Worm (Caenorhabditis elegans) whole organism, L2 larva: ENCODE measurements around the gene sec-24.1.

ENCODE experiments used
- C34F6.9 ChIP-seq: fragments of 150-350 bp; optimal IDR thresholded peaks from 2 replicates; lab custom pipeline; 2014; ENCODE audit warnings: missing biosample characterization, missing genetic modification characterization
- F13H6.1 ChIP-seq: sonication (generic microtip); optimal IDR thresholded peaks from 2 replicates; lab custom pipeline; 2016; ENCODE audit warnings: missing genetic modification characterization, missing compliant biosample characterization
- R02D3.7 ChIP-seq: fragments of 150-350 bp; optimal IDR thresholded peaks from 2 replicates; lab custom pipeline; 2014; ENCODE audit warnings: missing biosample characterization, missing genetic modification characterization
- Y55F3AM.14 ChIP-seq: fragments of 200-800 bp; sonication (Bioruptor generic); optimal IDR thresholded peaks from 2 replicates; lab custom pipeline; 2018; ENCODE audit warnings: mild to moderate bottlenecking, missing genetic modification characterization, missing compliant biosample characterization
- ZK546.5 ChIP-seq: sonication (generic microtip); optimal IDR thresholded peaks from 2 replicates; lab custom pipeline; 2017; ENCODE audit warnings: missing biosample characterization, missing genetic modification characterization
- alr-1 ChIP-seq: fragments of 150-350 bp; optimal IDR thresholded peaks from 2 replicates; lab custom pipeline; 2014; ENCODE audit warnings: missing biosample characterization, missing genetic modification characterization
- aly-2 ChIP-seq: fragments of 150-350 bp; optimal IDR thresholded peaks from 2 replicates; lab custom pipeline; 2014; ENCODE audit warnings: missing biosample characterization, missing genetic modification characterization
- ama-1 ChIP-seq: fragments of 150-350 bp; optimal IDR thresholded peaks from 2 replicates; lab custom pipeline; 2018; ENCODE audit warnings: inconsistent platforms
- blmp-1 ChIP-seq: sonication (generic microtip); optimal IDR thresholded peaks from 2 replicates; lab custom pipeline; 2017; ENCODE audit warnings: missing genetic modification characterization, mild to moderate bottlenecking, missing compliant biosample characterization, antibody characterized with exemption, moderate library complexity; ENCODE audit not compliant: insufficient read depth
- ceh-16 ChIP-seq: fragments of 150-350 bp; optimal IDR thresholded peaks from 2 replicates; lab custom pipeline; 2014; ENCODE audit warnings: missing biosample characterization, missing genetic modification characterization
- ceh-82 ChIP-seq: fragments of 150-350 bp; optimal IDR thresholded peaks from 2 replicates; lab custom pipeline; 2014; ENCODE audit warnings: missing biosample characterization, missing genetic modification characterization
- crh-2 ChIP-seq: sonication (generic microtip); optimal IDR thresholded peaks from 2 replicates; lab custom pipeline; 2017; ENCODE audit warnings: missing biosample characterization, missing genetic modification characterization
- dmd-4 ChIP-seq: sonication (generic microtip); optimal IDR thresholded peaks from 2 replicates; lab custom pipeline; 2017; ENCODE audit warnings: missing biosample characterization, missing genetic modification characterization
- egl-27 ChIP-seq: sonication (generic microtip); optimal IDR thresholded peaks from 3 replicates; lab custom pipeline; 2017; ENCODE audit warnings: missing biosample characterization, missing genetic modification reagents, missing genetic modification characterization
- elt-1 ChIP-seq: fragments of 150-350 bp; optimal IDR thresholded peaks from 2 replicates; lab custom pipeline; 2014; ENCODE audit warnings: missing biosample characterization, missing genetic modification characterization
- elt-3 ChIP-seq: sonication (generic microtip); optimal IDR thresholded peaks from 2 replicates; lab custom pipeline; 2017; ENCODE audit warnings: missing biosample characterization, missing genetic modification characterization
- fos-1 ChIP-seq: fragments of 150-350 bp; optimal IDR thresholded peaks from 2 replicates; lab custom pipeline; 2014; ENCODE audit warnings: missing biosample characterization, missing genetic modification characterization
- gmeb-1 ChIP-seq: fragments of 150-350 bp; optimal IDR thresholded peaks from 2 replicates; lab custom pipeline; 2014; ENCODE audit warnings: missing biosample characterization, missing genetic modification characterization
- lin-11 ChIP-seq: fragments of 150-350 bp; sonication (generic microtip); optimal IDR thresholded peaks from 2 replicates; lab custom pipeline; 2014; ENCODE audit warnings: missing biosample characterization, missing genetic modification characterization, inconsistent platforms, mixed read lengths
- lin-13 ChIP-seq: fragments of 150-350 bp; optimal IDR thresholded peaks from 2 replicates; lab custom pipeline; 2014; ENCODE audit warnings: missing biosample characterization, missing genetic modification reagents, missing genetic modification characterization
- lin-39 ChIP-seq: fragments of 150-350 bp; optimal IDR thresholded peaks from 2 replicates; lab custom pipeline; 2014; ENCODE audit warnings: missing biosample characterization, missing genetic modification reagents, missing genetic modification characterization
- lsy-2 ChIP-seq, 2 experiments: fragments of 150-350 bp in 1 of 2; sonication (generic microtip) in 1 of 2; optimal IDR thresholded peaks; 2 replicates each; lab custom pipeline; 2014 to 2017; ENCODE audit warnings: missing biosample characterization in 2 of 2, missing genetic modification characterization in 2 of 2
- mab-5 ChIP-seq: fragments of 150-350 bp; optimal IDR thresholded peaks from 2 replicates; lab custom pipeline; 2014; ENCODE audit warnings: missing biosample characterization, missing genetic modification characterization
- mbf-1 ChIP-seq: sonication (generic microtip); optimal IDR thresholded peaks from 2 replicates; lab custom pipeline; 2017; ENCODE audit warnings: missing biosample characterization, missing genetic modification characterization
- mdl-1 ChIP-seq, 2 experiments: fragments of 150-350 bp in 1 of 2; sonication (generic microtip) in 1 of 2; optimal IDR thresholded peaks; 2 replicates each; lab custom pipeline; 2017; ENCODE audit warnings: missing biosample characterization in 2 of 2, missing genetic modification characterization in 2 of 2
- nhr-10 ChIP-seq: sonication (generic microtip); optimal IDR thresholded peaks from 2 replicates; lab custom pipeline; 2017; ENCODE audit warnings: missing biosample characterization, missing genetic modification characterization
- nhr-11 ChIP-seq: fragments of 150-350 bp; optimal IDR thresholded peaks from 2 replicates; lab custom pipeline; 2014; ENCODE audit warnings: missing biosample characterization, missing genetic modification characterization
- nhr-12 ChIP-seq: fragments of 150-350 bp; optimal IDR thresholded peaks from 2 replicates; lab custom pipeline; 2014; ENCODE audit warnings: missing biosample characterization, missing genetic modification characterization
- nhr-129 ChIP-seq: fragments of 150-350 bp; optimal IDR thresholded peaks from 2 replicates; lab custom pipeline; 2014; ENCODE audit warnings: missing biosample characterization, missing genetic modification characterization
- nhr-21 ChIP-seq: fragments of 150-350 bp; optimal IDR thresholded peaks from 2 replicates; lab custom pipeline; 2014; ENCODE audit warnings: missing biosample characterization, missing genetic modification characterization
- nhr-23 ChIP-seq: fragments of 150-350 bp; optimal IDR thresholded peaks from 2 replicates; lab custom pipeline; 2014; ENCODE audit warnings: missing biosample characterization, missing genetic modification reagents, missing genetic modification characterization
- nhr-237 ChIP-seq: fragments of 150-350 bp; optimal IDR thresholded peaks from 2 replicates; lab custom pipeline; 2014; ENCODE audit warnings: missing biosample characterization, missing genetic modification characterization
- nhr-25 ChIP-seq: fragments of 150-350 bp; sonication (generic microtip); optimal IDR thresholded peaks from 3 replicates; lab custom pipeline; 2014; ENCODE audit warnings: missing biosample characterization, missing genetic modification characterization
- nhr-6 ChIP-seq: fragments of 150-350 bp; optimal IDR thresholded peaks from 2 replicates; lab custom pipeline; 2014; ENCODE audit warnings: missing biosample characterization, missing genetic modification characterization
- nhr-77 ChIP-seq: fragments of 150-350 bp; optimal IDR thresholded peaks from 2 replicates; lab custom pipeline; 2014; ENCODE audit warnings: missing biosample characterization, missing genetic modification characterization
- peb-1 ChIP-seq: fragments of 150-350 bp; optimal IDR thresholded peaks from 2 replicates; lab custom pipeline; 2014; ENCODE audit warnings: missing biosample characterization, missing genetic modification characterization
- sem-4 ChIP-seq: fragments of 150-350 bp; optimal IDR thresholded peaks from 2 replicates; lab custom pipeline; 2014; ENCODE audit warnings: missing biosample characterization, missing genetic modification reagents, missing genetic modification characterization
- skn-1 ChIP-seq: sonication (generic microtip); optimal IDR thresholded peaks from 2 replicates; lab custom pipeline; 2017; ENCODE audit warnings: missing biosample characterization, missing genetic modification characterization
- sma-3 ChIP-seq: sonication (generic microtip); optimal IDR thresholded peaks from 2 replicates; lab custom pipeline; 2016; ENCODE audit warnings: missing genetic modification reagents, missing genetic modification characterization, missing compliant biosample characterization
- sma-9 ChIP-seq, 2 experiments: fragments of 150-350 bp in 1 of 2; sonication (generic microtip) in 1 of 2; optimal IDR thresholded peaks; 2 replicates each; lab custom pipeline; 2014 to 2016; ENCODE audit warnings: missing genetic modification characterization in 2 of 2, mild to moderate bottlenecking in 1 of 2, missing biosample characterization in 1 of 2, missing compliant biosample characterization in 1 of 2, missing genetic modification reagents in 1 of 2, moderate library complexity in 1 of 2
- snpc-4 ChIP-seq: fragments of 150-350 bp; optimal IDR thresholded peaks from 2 replicates; lab custom pipeline; 2014; ENCODE audit warnings: missing biosample characterization, missing genetic modification characterization
- unc-39 ChIP-seq: fragments of 150-350 bp; optimal IDR thresholded peaks from 2 replicates; lab custom pipeline; 2014; ENCODE audit warnings: missing biosample characterization, missing genetic modification characterization
- unc-55 ChIP-seq: fragments of 150-350 bp; sonication (generic microtip); optimal IDR thresholded peaks from 3 replicates; lab custom pipeline; 2014; ENCODE audit warnings: missing biosample characterization, missing genetic modification reagents, missing genetic modification characterization
- unc-62 ChIP-seq: fragments of 150-350 bp; optimal IDR thresholded peaks from 2 replicates; lab custom pipeline; 2014; ENCODE audit warnings: missing biosample characterization, missing genetic modification reagents, missing genetic modification characterization
- zag-1 ChIP-seq: fragments of 150-350 bp; optimal IDR thresholded peaks from 2 replicates; lab custom pipeline; 2014; ENCODE audit warnings: missing biosample characterization, missing genetic modification characterization
- ztf-1 ChIP-seq: fragments of 200-800 bp; sonication (Bioruptor generic); conservative IDR thresholded peaks from 2 replicates; pipeline ENCODE4 v1.3.6; 2022; ENCODE audit warnings: missing genetic modification characterization, missing compliant biosample characterization
- ztf-11 ChIP-seq: sonication (generic microtip); optimal IDR thresholded peaks from 2 replicates; lab custom pipeline; 2017; ENCODE audit warnings: missing biosample characterization, missing genetic modification characterization
- ztf-4 ChIP-seq: fragments of 150-350 bp; optimal IDR thresholded peaks from 2 replicates; lab custom pipeline; 2014; ENCODE audit warnings: missing biosample characterization, missing genetic modification characterization

The sec-24.1 gene

DNA sequence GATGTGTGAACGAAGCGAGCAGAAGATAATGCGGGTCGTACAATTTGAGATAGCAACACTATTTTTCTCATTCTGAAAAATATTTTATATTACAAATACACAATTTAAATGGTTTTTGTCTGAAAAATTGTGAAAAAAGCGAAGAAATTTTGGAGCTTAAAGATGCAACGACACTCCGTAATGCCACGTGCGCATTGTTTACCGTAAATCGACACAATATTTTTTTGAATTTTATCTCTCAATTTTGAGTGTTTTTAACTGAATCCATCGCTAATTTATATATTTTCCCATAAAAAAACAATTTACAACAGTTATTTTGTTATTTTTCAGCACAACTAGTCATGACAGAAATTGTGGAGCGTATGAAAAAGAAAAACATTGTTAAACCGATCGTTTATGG lies 45.0 kb downstream of the sec-24.1 start, which contains the start of the genes M04B2.4 and gfl-1:
Gene M04B2.4 (minus strand): TSS at position 72 of the 400 bp plus-strand sequence.
Gene gfl-1 (plus strand): TSS at position 331 of the 400 bp plus-strand sequence.
- no peak for TF ChIP-seq fos-1 (tag; lab: Kevin White, UChicago)
- peak; percentile 59 for TF ChIP-seq gmeb-1
- TF ChIP-seq mbf-1 (tag; lab: Kevin White, UChicago), result no peak
- no peak for TF ChIP-seq elt-3 (tag; lab: Kevin White, UChicago)
- TF ChIP-seq sma-3 (GFP tag; lab: Kevin White, UChicago), result peak; percentile 3
- peak; percentile 74 for TF ChIP-seq C34F6.9 (tag; lab: Kevin White, UChicago)
- TF ChIP-seq lsy-2 (tag; optimal IDR thresholded peaks at IDR 0.05; lab: Kevin White, UChicago), result peak in 1 of 2 experiments; percentile 67
- no peak for TF ChIP-seq F13H6.1 (tag; lab: Kevin White, UChicago)
- no peak for TF ChIP-seq skn-1
- TF ChIP-seq sem-4 (tag; lab: Kevin White, UChicago), result no peak
- TF ChIP-seq sma-9 (GFP tag; optimal IDR thresholded peaks at IDR 0.05; lab: Kevin White, UChicago), result peak; percentile 0
- TF ChIP-seq sma-9 (tag; optimal IDR thresholded peaks at IDR 0.05; lab: Kevin White, UChicago), result no peak
- no peak for TF ChIP-seq nhr-21 (tag; lab: Kevin White, UChicago)
- TF ChIP-seq nhr-10 (tag; lab: Kevin White, UChicago), result no peak
- no peak for TF ChIP-seq zag-1 (tag; lab: Kevin White, UChicago)
- no peak for TF ChIP-seq blmp-1 (tag; lab: Kevin White, UChicago)
- TF ChIP-seq mab-5, result no peak
- peak; percentile 61 for TF ChIP-seq unc-55
- TF ChIP-seq peb-1 (tag; lab: Kevin White, UChicago), result no peak
- no peak for TF ChIP-seq nhr-237 (tag; lab: Kevin White, UChicago)
- TF ChIP-seq ZK546.5, result no peak
- TF ChIP-seq mdl-1 (tag; optimal IDR thresholded peaks at IDR 0.05; lab: Kevin White, UChicago), result no peak
- TF ChIP-seq aly-2 (tag; lab: Kevin White, UChicago), result no peak
- no peak for TF ChIP-seq elt-1 (tag; lab: Kevin White, UChicago)
- no peak for TF ChIP-seq nhr-77 (tag; lab: Kevin White, UChicago)
- no peak for TF ChIP-seq unc-39
- no peak for TF ChIP-seq nhr-6 (tag; lab: Kevin White, UChicago)
- no peak for TF ChIP-seq ceh-16 (tag; lab: Kevin White, UChicago)
- TF ChIP-seq nhr-129 (tag; lab: Kevin White, UChicago), result peak; percentile 6
- TF ChIP-seq lin-39 (tag; lab: Kevin White, UChicago), result no peak
- TF ChIP-seq ama-1 (lab: Kevin White, UChicago), result no peak
- TF ChIP-seq R02D3.7 (tag; lab: Kevin White, UChicago), result peak; percentile 91
- no peak for TF ChIP-seq nhr-11
- no peak for TF ChIP-seq ceh-82 (tag; lab: Kevin White, UChicago)
- TF ChIP-seq unc-62 (GFP tag; lab: Kevin White, UChicago), result no peak
- no peak for TF ChIP-seq ztf-1 (GFP tag; lab: Robert Waterston, UW)
- TF ChIP-seq snpc-4 (tag; lab: Kevin White, UChicago), result no peak
- TF ChIP-seq alr-1 (tag; lab: Kevin White, UChicago), result no peak
- TF ChIP-seq dmd-4 (tag; lab: Kevin White, UChicago), result no peak
- no peak for TF ChIP-seq ztf-4 (tag; lab: Kevin White, UChicago)
- no peak for TF ChIP-seq egl-27
- TF ChIP-seq lin-13, result peak; percentile 26
- no peak for TF ChIP-seq nhr-12 (tag; lab: Kevin White, UChicago)
- TF ChIP-seq crh-2 (tag; lab: Kevin White, UChicago), result peak; percentile 50
- TF ChIP-seq ztf-11 (tag; lab: Kevin White, UChicago), result no peak
- no peak for TF ChIP-seq nhr-25 (tag; lab: Kevin White, UChicago)
- no peak for TF ChIP-seq nhr-23 (tag; lab: Kevin White, UChicago)
- no peak for TF ChIP-seq Y55F3AM.14 (GFP tag; lab: Kevin White, UChicago)
- TF ChIP-seq lin-11, result no peak
